Fruit fly (Drosophila melanogaster) whole organism, prepupa: Measurements from ENCODE around the gene CG31109.

Experiments used
- CG11902 ChIP-seq: fragments of 200-800 bp; sonication (Bioruptor generic); optimal IDR thresholded peaks from 3 replicates; lab custom pipeline; 2016; ENCODE audit warnings: missing biosample characterization, missing genetic modification characterization
- CG34406 ChIP-seq: fragments of 200-800 bp; sonication (Bioruptor generic); optimal IDR thresholded peaks from 3 replicates; lab custom pipeline; 2016; ENCODE audit warnings: missing biosample characterization, missing genetic modification characterization
- OdsH ChIP-seq: fragments of 200-800 bp; sonication (Bioruptor generic); optimal IDR thresholded peaks from 3 replicates; lab custom pipeline; 2016; ENCODE audit warnings: missing biosample characterization, missing genetic modification characterization
- vri ChIP-seq: fragments of 200-800 bp; sonication (Bioruptor generic); optimal IDR thresholded peaks from 3 replicates; lab custom pipeline; 2016; ENCODE audit warnings: missing biosample characterization, mild to moderate bottlenecking, missing genetic modification characterization

- TF ChIP-seq OdsH (no peak), vri (GFP tag; lab: Kevin White, UChicago) (no peak), CG34406 (GFP tag; lab: Kevin White, UChicago) (no peak), CG11902 (GFP tag; lab: Kevin White, UChicago) (no peak)
Measured at dm6 chr3R:25056488-25057157, 2.2 kb upstream of the CG31109 start.
